Worm (Caenorhabditis elegans): ENCODE results near the gene T20F7.3.

T20F7.3 gene

ce11 chrX:16865016-16865415, 4.8 kb downstream of the T20F7.3 start:
- TF ChIP-seq ama-1 (optimal IDR thresholded peaks at IDR 0.05) = no peak
- no peak for TF ChIP-seq rnt-1 (tag; optimal IDR thresholded peaks at IDR 0.05)
- TF ChIP-seq pax-1 (tag; optimal IDR thresholded peaks at IDR 0.05) = no peak
- peak; percentile 67 for TF ChIP-seq elt-2 (tag; optimal IDR thresholded peaks at IDR 0.05)

DNA sequence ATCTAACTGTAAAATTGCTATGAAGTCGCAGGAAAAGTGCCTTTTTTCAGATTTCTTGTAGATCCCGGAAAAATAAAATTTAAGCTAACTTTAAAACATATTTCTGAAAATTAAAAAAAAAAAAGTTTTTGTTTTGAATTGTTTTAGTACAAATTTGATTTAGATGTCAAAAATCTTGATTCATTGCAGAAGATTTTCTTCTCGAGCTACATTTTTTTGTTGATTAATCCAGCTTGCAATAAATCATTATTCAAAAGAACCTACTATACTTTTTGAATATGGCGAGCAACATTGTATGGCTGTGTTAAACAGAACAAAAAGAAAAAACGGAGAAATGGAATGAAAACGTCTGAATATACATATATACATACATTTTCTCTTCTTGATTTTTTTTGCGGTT, 5.5 kb downstream of the T20F7.3 start:
- TF ChIP-seq pag-3 (tag; optimal IDR thresholded peaks at IDR 0.05; ENCODE audit: borderline replicate concordance) (no peak), rnt-1 (tag; optimal IDR thresholded peaks at IDR 0.05) (no peak), lim-6 (tag; optimal IDR thresholded peaks at IDR 0.05) (no peak), tbx-2 (tag; optimal IDR thresholded peaks at IDR 0.05) (no peak), hlh-15 (tag; optimal IDR thresholded peaks at IDR 0.05) (no peak), tbx-7 (tag; optimal IDR thresholded peaks at IDR 0.05) (no peak), odd-2 (tag; optimal IDR thresholded peaks at IDR 0.05) (no peak), ceh-48 (tag; optimal IDR thresholded peaks at IDR 0.05) (no peak), unc-86 (tag; optimal IDR thresholded peaks at IDR 0.05) (no peak), ceh-18 (tag; optimal IDR thresholded peaks at IDR 0.05) (no peak), K09A11.1 (tag; optimal IDR thresholded peaks at IDR 0.05; ENCODE audit: insufficient read depth) (no peak), ref-2 (tag; optimal IDR thresholded peaks at IDR 0.05) (no peak), gmeb-2 (tag; optimal IDR thresholded peaks at IDR 0.05) (no peak), unc-3 (GFP tag; conservative IDR thresholded peaks at IDR 0.05) (no peak), unc-3 (tag; optimal IDR thresholded peaks at IDR 0.05) (no peak), pax-1 (tag; optimal IDR thresholded peaks at IDR 0.05) (no peak), fkh-6 (tag; optimal IDR thresholded peaks at IDR 0.05) (no peak), Y22D7AL.16 (tag; optimal IDR thresholded peaks at IDR 0.05) (no peak), ama-1 (optimal IDR thresholded peaks at IDR 0.05) (no peak)

DNA sequence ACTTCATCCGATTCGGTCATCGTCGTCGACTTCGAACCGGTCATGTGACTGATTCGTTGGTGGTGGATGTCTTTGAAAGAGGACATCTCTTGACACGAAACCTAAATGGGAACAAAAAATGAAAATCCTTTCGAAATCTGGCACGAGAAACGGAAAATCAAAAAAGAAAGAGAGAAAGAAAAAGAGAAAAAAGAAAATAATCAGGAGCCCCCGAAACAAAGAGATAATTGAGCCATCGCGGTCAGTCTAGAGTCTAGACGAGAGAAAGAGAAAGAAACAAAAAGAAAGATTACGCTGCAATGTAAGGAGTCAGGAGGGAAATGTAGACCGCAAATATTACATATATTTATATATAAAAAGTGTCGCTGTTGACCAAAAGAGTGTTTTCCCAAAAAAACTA, 8.7 kb downstream of the T20F7.3 start, which contains the start of gene aakg-2:
TSS of gene aakg-2 (minus strand) at position 101 of the 400 bp plus-strand sequence.
- TF ChIP-seq K09A11.1 (tag; optimal IDR thresholded peaks at IDR 0.05; ENCODE audit: insufficient read depth) = no peak
- TF ChIP-seq fax-1 (tag; optimal IDR thresholded peaks at IDR 0.05) = no peak
- TF ChIP-seq ceh-9 (tag; optimal IDR thresholded peaks at IDR 0.05) = no peak
- no peak for TF ChIP-seq ama-1 (optimal IDR thresholded peaks at IDR 0.05)
- no peak for TF ChIP-seq elt-4 (tag; optimal IDR thresholded peaks at IDR 0.05)
- no peak for TF ChIP-seq tbx-7 (tag; optimal IDR thresholded peaks at IDR 0.05)
- TF ChIP-seq ahr-1 (tag; optimal IDR thresholded peaks at IDR 0.05) = no peak
- no peak for TF ChIP-seq ceh-6 (GFP tag; optimal IDR thresholded peaks at IDR 0.05)
- no peak for TF ChIP-seq Y22D7AL.16 (tag; optimal IDR thresholded peaks at IDR 0.05)
- no peak for TF ChIP-seq hlh-15 (tag; optimal IDR thresholded peaks at IDR 0.05)
- TF ChIP-seq che-1 (tag; optimal IDR thresholded peaks at IDR 0.05) = no peak
- no peak for TF ChIP-seq sdc-2 (tag; optimal IDR thresholded peaks at IDR 0.05)

ce11 chrX:16871355-16871754, 11.2 kb downstream of the T20F7.3 start:
- no peak for TF ChIP-seq nhr-11 (tag; optimal IDR thresholded peaks at IDR 0.05)
- TF ChIP-seq ceh-14 (tag; optimal IDR thresholded peaks at IDR 0.05) = no peak
- TF ChIP-seq ceh-30 (tag; optimal IDR thresholded peaks at IDR 0.05) = no peak
- no peak for TF ChIP-seq ceh-18 (tag; optimal IDR thresholded peaks at IDR 0.05)
- TF ChIP-seq K09A11.1 (tag; optimal IDR thresholded peaks at IDR 0.05; ENCODE audit: insufficient read depth) = no peak
- no peak for TF ChIP-seq elt-2 (tag; optimal IDR thresholded peaks at IDR 0.05)
- TF ChIP-seq pqm-1 (tag; optimal IDR thresholded peaks at IDR 0.05) = no peak
- TF ChIP-seq tbx-7 (tag; optimal IDR thresholded peaks at IDR 0.05) = no peak
- TF ChIP-seq ceh-45 (GFP tag; IDR thresholded peaks at IDR 0.05) = no peak
- no peak for TF ChIP-seq ceh-9 (tag; optimal IDR thresholded peaks at IDR 0.05)
- TF ChIP-seq Y22D7AL.16 (tag; optimal IDR thresholded peaks at IDR 0.05) = no peak
- no peak for TF ChIP-seq hlh-6 (tag; optimal IDR thresholded peaks at IDR 0.05)
- TF ChIP-seq pha-2 (tag; optimal IDR thresholded peaks at IDR 0.05) = no peak

- no peak for TF ChIP-seq elt-4 (tag; optimal IDR thresholded peaks at IDR 0.05)
- TF ChIP-seq unc-42 (tag; optimal IDR thresholded peaks at IDR 0.05) = peak; percentile 30
- TF ChIP-seq ceh-2 (tag; optimal IDR thresholded peaks at IDR 0.05) = peak; percentile 10
- no peak for TF ChIP-seq lin-11 (tag; optimal IDR thresholded peaks at IDR 0.05)
- TF ChIP-seq hlh-8 (tag; optimal IDR thresholded peaks at IDR 0.05) = no peak
- no peak for TF ChIP-seq dmd-4 (tag; optimal IDR thresholded peaks at IDR 0.05; ENCODE audit: borderline replicate concordance)
- TF ChIP-seq che-1 (tag; optimal IDR thresholded peaks at IDR 0.05) = no peak
- no peak for TF ChIP-seq mec-3 (tag; optimal IDR thresholded peaks at IDR 0.05; ENCODE audit: borderline replicate concordance)
- TF ChIP-seq sdc-2 (tag; optimal IDR thresholded peaks at IDR 0.05) = peak; percentile 74
- TF ChIP-seq unc-55 (GFP tag; optimal IDR thresholded peaks at IDR 0.05) = peak; percentile 57
- TF ChIP-seq ceh-34 (tag; optimal IDR thresholded peaks at IDR 0.05) = peak; percentile 22
- no peak for TF ChIP-seq ceh-22 (tag; optimal IDR thresholded peaks at IDR 0.05)
- TF ChIP-seq Y22D7AL.16 (tag; optimal IDR thresholded peaks at IDR 0.05) = no peak
- TF ChIP-seq unc-3 (GFP tag; conservative IDR thresholded peaks at IDR 0.05) = no peak
- TF ChIP-seq unc-3 (tag; optimal IDR thresholded peaks at IDR 0.05) = no peak
- no peak for TF ChIP-seq ama-1 (optimal IDR thresholded peaks at IDR 0.05)
- no peak for TF ChIP-seq pha-4 (tag; optimal IDR thresholded peaks at IDR 0.05)
- peak; percentile 68 for TF ChIP-seq nfya-1 (tag; optimal IDR thresholded peaks at IDR 0.05)
- no peak for TF ChIP-seq ceh-14 (tag; optimal IDR thresholded peaks at IDR 0.05)
These were observed 12.3 kb downstream of the T20F7.3 start, which contains the start of gene T20F7.1 for ce11 chrX:16872446-16872962. Gene T20F7.1 (plus strand): TSS chrX:16872912.
